Worm (Caenorhabditis elegans) whole organism, L4 larva: ENCODE measurements around the gene F31D4.8.

Experiments used
- ceh-82 ChIP-seq: sonication (generic microtip); optimal IDR thresholded peaks from 2 replicates; lab custom pipeline; 2017; ENCODE audit warnings: missing biosample characterization, missing genetic modification characterization
- hmg-1.1 ChIP-seq: fragments of 200-800 bp; sonication (Bioruptor generic); IDR thresholded peaks from 2 replicates; pipeline ENCODE4 v1.3.6; 2022; ENCODE audit warnings: missing genetic modification reagents, missing genetic modification characterization, missing compliant biosample characterization
- mep-1 ChIP-seq: fragments of 150-350 bp; sonication (generic microtip); optimal IDR thresholded peaks from 3 replicates; lab custom pipeline; 2014; ENCODE audit warnings: missing biosample characterization, missing genetic modification characterization
- snpc-4 ChIP-seq: fragments of 150-350 bp; optimal IDR thresholded peaks from 2 replicates; lab custom pipeline; 2014; ENCODE audit warnings: missing biosample characterization, missing genetic modification characterization
- zag-1 ChIP-seq: fragments of 150-350 bp; optimal IDR thresholded peaks from 2 replicates; lab custom pipeline; 2014; ENCODE audit warnings: missing biosample characterization, missing genetic modification characterization

DNA sequence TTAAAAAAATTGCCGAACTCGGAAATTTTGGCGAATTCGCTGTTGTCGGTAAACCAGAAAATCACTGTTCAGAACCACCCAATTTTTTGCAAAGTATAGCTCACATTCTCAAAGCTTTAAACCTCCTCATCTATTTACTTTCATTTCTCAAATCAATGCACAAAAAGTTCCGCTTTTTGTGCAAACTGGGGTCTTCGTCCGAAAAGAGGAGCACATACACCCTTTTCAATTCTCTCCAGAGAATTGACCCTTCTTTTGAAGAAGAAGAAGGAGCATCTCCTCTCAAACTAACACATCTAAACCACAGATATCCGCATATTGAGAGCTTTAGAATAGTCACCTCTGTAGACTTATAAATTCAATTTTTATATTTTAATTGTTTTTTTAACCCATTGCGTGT, 7.1 kb upstream of the F31D4.8 start:
- TF ChIP-seq snpc-4 (tag; lab: Kevin White, UChicago) = no peak
- TF ChIP-seq mep-1 = no peak
- no peak for TF ChIP-seq zag-1
- no peak for TF ChIP-seq ceh-82 (tag; lab: Kevin White, UChicago)
- no peak for TF ChIP-seq hmg-1.1 (GFP tag; lab: Robert Waterston, UW)
